Fruit fly (Drosophila melanogaster): ENCODE measurements around the gene vn.

The vn gene

dm6 chr3L:5821506-5821905 lies 24.0 kb downstream of the vn start (continued):
- TF ChIP-seq CG11723 (GFP tag; optimal IDR thresholded peaks at IDR 0.05), result no peak
- TF ChIP-seq Fer3 (tag; optimal IDR thresholded peaks at IDR 0.05), result no peak
- peak; percentile 13 for TF ChIP-seq CG7745 (tag; optimal IDR thresholded peaks at IDR 0.05)
- no peak for TF ChIP-seq Vsx1 (GFP tag; optimal IDR thresholded peaks at IDR 0.05)
- TF ChIP-seq Spps (tag; optimal IDR thresholded peaks at IDR 0.05), result no peak
- no peak for TF ChIP-seq CG10366 (GFP tag; IDR thresholded peaks at IDR 0.05)
- no peak for TF ChIP-seq CG12744 (GFP tag; optimal IDR thresholded peaks at IDR 0.05)
- TF ChIP-seq hb (GFP tag; IDR thresholded peaks at IDR 0.05; ENCODE audit: partially characterized antibody), result no peak
- no peak for TF ChIP-seq aop (GFP tag; IDR thresholded peaks at IDR 0.05)
- TF ChIP-seq CG16815 (GFP tag; optimal IDR thresholded peaks at IDR 0.05), result no peak
- peak; percentile 12 for TF ChIP-seq CG6813 (GFP tag; optimal IDR thresholded peaks at IDR 0.05)
- TF ChIP-seq row (GFP tag; IDR thresholded peaks at IDR 0.05), result no peak
- no peak for TF ChIP-seq Atf6 (GFP tag; IDR thresholded peaks at IDR 0.05)
- no peak for TF ChIP-seq croc (GFP tag; conservative IDR thresholded peaks at IDR 0.05)
- no peak for TF ChIP-seq Hr39 (optimal IDR thresholded peaks at IDR 0.05)
- no peak for TF ChIP-seq bcd (GFP tag; optimal IDR thresholded peaks at IDR 0.05)
- TF ChIP-seq phol (tag; optimal IDR thresholded peaks at IDR 0.05), result no peak
- no peak for TF ChIP-seq Camta (GFP tag; optimal IDR thresholded peaks at IDR 0.05)
- TF ChIP-seq CG3726 (GFP tag; IDR thresholded peaks at IDR 0.05), result no peak
- TF ChIP-seq sr (GFP tag; IDR thresholded peaks at IDR 0.05), result no peak
- no peak for TF ChIP-seq dysf (GFP tag; IDR thresholded peaks at IDR 0.05)
- no peak for TF ChIP-seq ems (GFP tag; optimal IDR thresholded peaks at IDR 0.05)
- no peak for TF ChIP-seq CG4404 (GFP tag; IDR thresholded peaks at IDR 0.05)
- peak; percentile 1 for TF ChIP-seq Ets65A (GFP tag)
- no peak for TF ChIP-seq CG11560 (tag; IDR thresholded peaks at IDR 0.05)

dm6 chr3L:5820793-5821192 lies 24.7 kb downstream of the vn start:
- peak; percentile 84 for TF ChIP-seq CTCF (GFP tag; optimal IDR thresholded peaks at IDR 0.05)
- TF ChIP-seq gsb (GFP tag; IDR thresholded peaks at IDR 0.05), result no peak

DNA sequence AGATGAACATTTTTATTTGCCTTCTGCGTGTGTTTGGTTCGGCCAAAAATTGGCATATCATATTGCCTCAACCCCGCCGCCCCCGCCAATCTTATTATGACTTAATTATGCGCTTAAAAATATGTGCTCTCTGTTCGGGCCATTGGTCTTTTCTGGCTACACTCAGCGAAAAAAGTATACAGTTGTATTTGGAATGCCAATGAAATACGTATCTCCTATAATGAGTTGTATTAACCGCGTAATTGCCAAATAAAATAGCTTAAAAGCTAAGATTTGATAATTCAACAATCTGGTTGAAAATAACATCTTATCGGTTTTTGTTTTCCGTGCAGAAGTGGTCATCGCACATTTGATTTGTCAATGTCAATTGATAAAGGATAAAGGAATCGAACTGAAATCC lies 25.4 kb downstream of the vn start:
- TF ChIP-seq Dref (GFP tag; IDR thresholded peaks at IDR 0.05) (no peak), scrt (GFP tag; optimal IDR thresholded peaks at IDR 0.05) (no peak), da (GFP tag; optimal IDR thresholded peaks at IDR 0.05) (no peak), CG3995 (GFP tag; optimal IDR thresholded peaks at IDR 0.05) (no peak), hth (optimal IDR thresholded peaks at IDR 0.05) (no peak), dm (GFP tag; optimal IDR thresholded peaks at IDR 0.05) (no peak), HmgD (GFP tag; optimal IDR thresholded peaks at IDR 0.05) (no peak), p53 (GFP tag; optimal IDR thresholded peaks at IDR 0.05) (no peak), CG12391 (tag; optimal IDR thresholded peaks at IDR 0.05) (peak; percentile 22), grau (tag; optimal IDR thresholded peaks at IDR 0.05) (peak; percentile 7), Neu2 (GFP tag; optimal IDR thresholded peaks at IDR 0.05; ENCODE audit: borderline replicate concordance) (no peak), CG6765 (GFP tag; optimal IDR thresholded peaks at IDR 0.05) (no peak), Side (GFP tag; optimal IDR thresholded peaks at IDR 0.05) (no peak), CG15269 (tag; optimal IDR thresholded peaks at IDR 0.05) (no peak), sens (GFP tag) (peak; percentile 82), HmgZ (tag; optimal IDR thresholded peaks at IDR 0.05) (no peak), CG15696 (tag; optimal IDR thresholded peaks at IDR 0.05) (no peak), Hr78 (GFP tag; optimal IDR thresholded peaks at IDR 0.05) (no peak), Hr51 (GFP tag; optimal IDR thresholded peaks at IDR 0.05) (peak in 1 of 2 experiments; percentile 38), Pdp1 (GFP tag; optimal IDR thresholded peaks at IDR 0.05) (peak in 1 of 2 experiments; percentile 14), fd102C (GFP tag; optimal IDR thresholded peaks at IDR 0.05) (no peak), CG14441 (GFP tag; IDR thresholded peaks at IDR 0.05) (no peak), CG13424 (tag; optimal IDR thresholded peaks at IDR 0.05) (no peak), ash1 (GFP tag; optimal IDR thresholded peaks at IDR 0.05) (no peak), sug (tag; optimal IDR thresholded peaks at IDR 0.05) (no peak)

Data from whole organism, embryonic.